Fruit fly (Drosophila melanogaster) Kc167 (cell line): Measurements from ENCODE around the gene glob3.

Source experiments
- Myc ChIP-seq: fragments of >200 bp; optimal IDR thresholded peaks from 2 replicates; lab custom pipeline; 2017; ENCODE audit warnings: missing external identifiers
- h ChIP-seq: fragments of >200 bp; optimal IDR thresholded peaks from 3 replicates; lab custom pipeline; 2018; ENCODE audit warnings: missing external identifiers
- insv ChIP-seq: fragments of >200 bp; optimal IDR thresholded peaks from 3 replicates; lab custom pipeline; 2018; ENCODE audit warnings: missing external identifiers
- ttk ChIP-seq: sonication (Bioruptor generic); optimal IDR thresholded peaks from 2 replicates; lab custom pipeline; 2017; ENCODE audit warnings: missing external identifiers

- TF ChIP-seq Myc (no peak), insv (lab: Kevin White, UChicago) (no peak), ttk (lab: Kevin White, UChicago) (no peak), h (lab: Kevin White, UChicago) (no peak)
These were observed 6.7 kb downstream of the glob3 start for dm6 chr3R:5836536-5836935.
